Worm (Caenorhabditis elegans) whole organism, L4 larva: ENCODE results near the gene nspc-17.
A peak's percentile ranks its signal among the peaks of the same experiment; 100 is the strongest.

Source experiments
- D1046.2 ChIP-seq: fragments of 200-800 bp; sonication (Bioruptor generic); IDR thresholded peaks from 2 replicates; pipeline ENCODE4 v1.3.6; 2022; ENCODE audit warnings: missing genetic modification characterization, missing compliant biosample characterization
- R02D3.7 ChIP-seq: fragments of 150-350 bp; sonication (generic microtip); optimal IDR thresholded peaks from 3 replicates; lab custom pipeline; 2014; ENCODE audit warnings: missing biosample characterization, missing genetic modification characterization
- ZK337.2 ChIP-seq: fragments of 200-800 bp; sonication (Bioruptor generic); IDR thresholded peaks from 2 replicates; pipeline ENCODE4 v1.3.6; 2022; ENCODE audit warnings: missing genetic modification reagents, missing genetic modification characterization, missing compliant biosample characterization
- aha-1 ChIP-seq: fragments of 150-350 bp; peaks from one replicate; lab custom pipeline; 2014; ENCODE audit warnings: missing biosample characterization, missing genetic modification characterization
- ama-1 ChIP-seq: fragments of 150-350 bp; optimal IDR thresholded peaks from 2 replicates; lab custom pipeline; 2014; ENCODE audit warnings: inconsistent platforms, mixed read lengths
- ceh-32 ChIP-seq: sonication (generic microtip); optimal IDR thresholded peaks from 2 replicates; lab custom pipeline; 2016; ENCODE audit warnings: mild to moderate bottlenecking, missing genetic modification characterization, missing compliant biosample characterization; ENCODE audit not compliant: poor library complexity
- ceh-44 ChIP-seq: fragments of 200-800 bp; sonication (Bioruptor generic); IDR thresholded peaks from 2 replicates; pipeline ENCODE4 v1.3.6; 2022; ENCODE audit warnings: missing genetic modification reagents, missing genetic modification characterization, missing compliant biosample characterization
- ceh-62 ChIP-seq: sonication (generic microtip); optimal IDR thresholded peaks from 2 replicates; lab custom pipeline; 2017; ENCODE audit warnings: missing biosample characterization, missing genetic modification characterization
- cey-2 ChIP-seq: sonication (generic microtip); optimal IDR thresholded peaks from 3 replicates; lab custom pipeline; 2017; ENCODE audit warnings: missing genetic modification characterization, mild to moderate bottlenecking, missing compliant biosample characterization, antibody characterized with exemption, borderline replicate concordance; ENCODE audit not compliant: insufficient read depth
- daf-12 ChIP-seq: fragments of 150-350 bp; optimal IDR thresholded peaks from 2 replicates; lab custom pipeline; 2014; ENCODE audit warnings: missing biosample characterization, missing genetic modification reagents, missing genetic modification characterization
- daf-8 ChIP-seq: fragments of 200-800 bp; sonication (Bioruptor generic); IDR thresholded peaks from 2 replicates; pipeline ENCODE4 v1.3.6; 2022; ENCODE audit warnings: missing genetic modification characterization, missing compliant biosample characterization
- dmd-6 ChIP-seq: fragments of 200-800 bp; sonication (Bioruptor generic); IDR thresholded peaks from 2 replicates; pipeline ENCODE4 v1.3.6; 2022; ENCODE audit warnings: missing genetic modification reagents, missing genetic modification characterization, missing compliant biosample characterization
- dpl-1 ChIP-seq: fragments of 150-350 bp; optimal IDR thresholded peaks from 2 replicates; lab custom pipeline; 2014; ENCODE audit warnings: missing biosample characterization, missing genetic modification reagents, missing genetic modification characterization
- duxl-1 ChIP-seq: sonication (generic microtip); optimal IDR thresholded peaks from 2 replicates; lab custom pipeline; 2016; ENCODE audit warnings: mild to moderate bottlenecking, missing genetic modification characterization, moderate library complexity, missing compliant biosample characterization; ENCODE audit not compliant: poor library complexity
- egl-27 ChIP-seq: sonication (generic microtip); optimal IDR thresholded peaks from 3 replicates; lab custom pipeline; 2017; ENCODE audit warnings: missing biosample characterization, missing genetic modification reagents, missing genetic modification characterization
- fkh-10 ChIP-seq: fragments of 150-350 bp; optimal IDR thresholded peaks from 2 replicates; lab custom pipeline; 2014; ENCODE audit warnings: missing biosample characterization, missing genetic modification reagents, missing genetic modification characterization
- fos-1 ChIP-seq: fragments of 150-350 bp; optimal IDR thresholded peaks from 2 replicates; lab custom pipeline; 2014; ENCODE audit warnings: missing biosample characterization, missing genetic modification characterization
- gei-8 ChIP-seq: fragments of 200-800 bp; sonication (Bioruptor generic); optimal IDR thresholded peaks from 2 replicates; lab custom pipeline; 2018; ENCODE audit warnings: mild to moderate bottlenecking, missing genetic modification characterization, missing compliant biosample characterization
- hif-1 ChIP-seq, 2 experiments: sonication (generic microtip); optimal IDR thresholded peaks; 2 replicates each; lab custom pipeline; 2016 to 2017; ENCODE audit warnings: missing compliant biosample characterization in 2 of 2, missing genetic modification characterization in 2 of 2, missing genetic modification reagents in 2 of 2, missing genotype in 2 of 2, mild to moderate bottlenecking in 1 of 2
- hlh-11 ChIP-seq: fragments of 200-800 bp; sonication (Bioruptor generic); optimal IDR thresholded peaks from 2 replicates; lab custom pipeline; 2018; ENCODE audit warnings: mild to moderate bottlenecking, missing genetic modification characterization, missing compliant biosample characterization
- hlh-30 ChIP-seq: sonication (generic microtip); optimal IDR thresholded peaks from 2 replicates; lab custom pipeline; 2017; ENCODE audit warnings: antibody characterized with exemption, mild to moderate bottlenecking, missing genetic modification characterization, missing compliant biosample characterization; ENCODE audit not compliant: insufficient read depth
- hmg-1.1 ChIP-seq: fragments of 200-800 bp; sonication (Bioruptor generic); IDR thresholded peaks from 2 replicates; pipeline ENCODE4 v1.3.6; 2022; ENCODE audit warnings: missing genetic modification reagents, missing genetic modification characterization, missing compliant biosample characterization
- lin-15B ChIP-seq: fragments of 150-350 bp; sonication (generic microtip); optimal IDR thresholded peaks from 3 replicates; lab custom pipeline; 2014; ENCODE audit warnings: missing biosample characterization, missing genetic modification characterization
- lin-29 ChIP-seq: fragments of 200-800 bp; sonication (Bioruptor generic); IDR thresholded peaks from 2 replicates; pipeline ENCODE4 v1.3.6; 2022; ENCODE audit warnings: missing genetic modification reagents, missing genetic modification characterization, missing compliant biosample characterization
- lin-38 ChIP-seq: fragments of 200-800 bp; sonication (Bioruptor generic); IDR thresholded peaks from 2 replicates; pipeline ENCODE4 v1.3.6; 2022; ENCODE audit warnings: missing genetic modification reagents, missing genetic modification characterization, missing compliant biosample characterization
- lsy-2 ChIP-seq, 2 experiments: fragments of 150-350 bp in 1 of 2; sonication (generic microtip) in 1 of 2; optimal IDR thresholded peaks; 2 replicates each; lab custom pipeline; 2014 to 2017; ENCODE audit warnings: missing biosample characterization in 2 of 2, missing genetic modification characterization in 2 of 2
- madf-5 ChIP-seq, 2 experiments: fragments of 200-800 bp; sonication (Bioruptor generic); IDR thresholded peaks; 2 replicates each; pipeline ENCODE4 v1.3.6; 2022; ENCODE audit warnings: missing compliant biosample characterization in 2 of 2, missing genetic modification characterization in 2 of 2
- mdt-29 ChIP-seq: fragments of 200-800 bp; sonication (Bioruptor generic); IDR thresholded peaks from 2 replicates; pipeline ENCODE4 v1.3.6; 2022; ENCODE audit warnings: missing genetic modification reagents, missing genetic modification characterization, missing compliant biosample characterization
- nhr-102 ChIP-seq: sonication (generic microtip); optimal IDR thresholded peaks from 2 replicates; lab custom pipeline; 2016; ENCODE audit warnings: mild to moderate bottlenecking, missing genetic modification characterization, moderate library complexity, missing compliant biosample characterization
- nhr-11 ChIP-seq: fragments of 150-350 bp; optimal IDR thresholded peaks from 2 replicates; lab custom pipeline; 2014; ENCODE audit warnings: missing biosample characterization, missing genetic modification characterization
- nhr-111 ChIP-seq: fragments of 200-800 bp; sonication (Bioruptor generic); optimal IDR thresholded peaks from 2 replicates; lab custom pipeline; 2018; ENCODE audit warnings: mild to moderate bottlenecking, missing genetic modification characterization, missing compliant biosample characterization
- nhr-237 ChIP-seq: sonication (generic microtip); optimal IDR thresholded peaks from 2 replicates; lab custom pipeline; 2017; ENCODE audit warnings: missing biosample characterization, missing genetic modification characterization
- nhr-41 ChIP-seq: fragments of 200-800 bp; sonication (Bioruptor generic); IDR thresholded peaks from 2 replicates; pipeline ENCODE4 v1.3.6; 2022; ENCODE audit warnings: missing genetic modification reagents, missing genetic modification characterization, missing compliant biosample characterization
- nhr-42 ChIP-seq: fragments of 200-800 bp; sonication (Bioruptor generic); IDR thresholded peaks from 2 replicates; pipeline ENCODE4 v1.3.6; 2022; ENCODE audit warnings: missing genetic modification characterization, missing compliant biosample characterization
- nhr-76 ChIP-seq: fragments of 150-350 bp; optimal IDR thresholded peaks from 2 replicates; lab custom pipeline; 2014; ENCODE audit warnings: missing biosample characterization, missing genetic modification characterization
- nhr-77 ChIP-seq: fragments of 150-350 bp; optimal IDR thresholded peaks from 2 replicates; lab custom pipeline; 2014; ENCODE audit warnings: missing biosample characterization, missing genetic modification characterization
- pha-4 ChIP-seq, 2 experiments: fragments of 150-350 bp in 1 of 2; fragments of 200-800 bp in 1 of 2; sonication (Bioruptor generic) in 1 of 2; IDR thresholded peaks in 1 of 2; optimal IDR thresholded peaks in 1 of 2; 2 replicates each; pipeline versions ENCODE4 v1.3.6 to Lab custom; 2014 to 2022; ENCODE audit warnings: missing genetic modification characterization in 2 of 2, missing genetic modification reagents in 2 of 2, missing biosample characterization in 1 of 2, missing compliant biosample characterization in 1 of 2
- php-3 ChIP-seq: fragments of 200-800 bp; sonication (Bioruptor generic); IDR thresholded peaks from 2 replicates; pipeline ENCODE4 v1.3.6; 2022; ENCODE audit warnings: missing genetic modification reagents, missing genetic modification characterization, missing compliant biosample characterization
- pqm-1 ChIP-seq: sonication (generic microtip); optimal IDR thresholded peaks from 2 replicates; lab custom pipeline; 2017; ENCODE audit warnings: missing biosample characterization, missing genetic modification characterization
- rbr-2 ChIP-seq: sonication (generic microtip); optimal IDR thresholded peaks from 2 replicates; lab custom pipeline; 2016; ENCODE audit warnings: missing genotype, missing genetic modification characterization, missing compliant biosample characterization
- skn-1 ChIP-seq: fragments of 150-350 bp; optimal IDR thresholded peaks from 2 replicates; lab custom pipeline; 2014; ENCODE audit warnings: missing biosample characterization, missing genetic modification characterization
- snpc-1.2 ChIP-seq: fragments of 200-800 bp; sonication (Bioruptor generic); IDR thresholded peaks from 2 replicates; pipeline ENCODE4 v1.3.6; 2022; ENCODE audit warnings: missing genetic modification reagents, missing genetic modification characterization, missing compliant biosample characterization
- unc-130 ChIP-seq: sonication (generic microtip); optimal IDR thresholded peaks from 2 replicates; lab custom pipeline; 2016; ENCODE audit warnings: missing genetic modification reagents, missing genetic modification characterization, missing compliant biosample characterization
- zag-1 ChIP-seq: fragments of 150-350 bp; optimal IDR thresholded peaks from 2 replicates; lab custom pipeline; 2014; ENCODE audit warnings: missing biosample characterization, missing genetic modification characterization
- zfp-3 ChIP-seq: fragments of 200-800 bp; sonication (Bioruptor generic); conservative IDR thresholded peaks from 2 replicates; pipeline ENCODE4 v1.3.6; 2022; ENCODE audit warnings: missing genetic modification reagents, missing genetic modification characterization, missing compliant biosample characterization

nspc-17 gene

DNA sequence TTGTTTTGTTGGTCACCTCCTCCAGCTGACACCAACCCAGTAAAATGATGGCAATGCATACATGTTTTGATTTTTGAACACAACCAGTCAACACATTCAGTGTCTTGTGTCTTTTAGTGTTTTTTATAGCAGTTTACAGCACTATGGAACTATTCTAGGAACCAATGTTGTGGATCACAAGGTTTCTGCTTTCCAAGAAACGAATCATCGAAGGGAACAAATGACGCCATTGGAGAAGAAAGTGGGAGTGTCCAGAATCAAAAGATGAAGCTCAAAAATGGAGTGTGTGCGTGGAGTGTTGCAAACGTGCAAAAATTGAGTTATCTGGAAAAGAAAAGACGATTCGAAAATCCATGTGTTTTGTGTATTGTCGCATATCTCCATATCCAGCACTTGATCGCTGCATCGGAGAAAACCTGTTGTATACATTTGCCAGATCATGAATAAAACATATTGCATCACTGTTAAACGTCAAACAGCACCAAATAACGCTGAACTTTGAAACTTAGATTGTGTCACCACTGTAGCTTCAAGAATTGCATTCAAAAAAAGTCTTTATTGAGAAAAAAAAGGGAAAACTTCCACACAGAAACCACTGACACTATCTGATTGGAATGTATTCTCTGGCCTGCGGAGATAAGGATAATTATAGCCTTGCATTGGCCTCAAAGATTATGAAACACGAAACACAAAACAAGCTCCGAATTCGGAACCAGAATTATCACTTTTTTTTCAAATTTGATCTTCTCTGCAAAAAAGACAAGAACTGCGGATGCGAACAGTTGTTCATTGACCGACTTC is 37.5 kb upstream of the nspc-17 start (continued):
- peak; percentile 97 for TF ChIP-seq nhr-11 (tag; lab: Kevin White, UChicago)
- TF ChIP-seq hlh-11 (tag; lab: Kevin White, UChicago): peak; percentile 39
- TF ChIP-seq hlh-30 (tag; lab: Kevin White, UChicago): peak; percentile 78
- TF ChIP-seq mdt-29 (GFP tag; lab: Robert Waterston, UW): peak; percentile 30; the same call in 1 of the 2 replicates
- TF ChIP-seq nhr-77: peak; percentile 61
- no peak for TF ChIP-seq nhr-102 (tag; lab: Kevin White, UChicago)
- no peak for TF ChIP-seq gei-8 (GFP tag; lab: Kevin White, UChicago)
- no peak for TF ChIP-seq lin-29 (GFP tag; lab: Robert Waterston, UW)

DNA sequence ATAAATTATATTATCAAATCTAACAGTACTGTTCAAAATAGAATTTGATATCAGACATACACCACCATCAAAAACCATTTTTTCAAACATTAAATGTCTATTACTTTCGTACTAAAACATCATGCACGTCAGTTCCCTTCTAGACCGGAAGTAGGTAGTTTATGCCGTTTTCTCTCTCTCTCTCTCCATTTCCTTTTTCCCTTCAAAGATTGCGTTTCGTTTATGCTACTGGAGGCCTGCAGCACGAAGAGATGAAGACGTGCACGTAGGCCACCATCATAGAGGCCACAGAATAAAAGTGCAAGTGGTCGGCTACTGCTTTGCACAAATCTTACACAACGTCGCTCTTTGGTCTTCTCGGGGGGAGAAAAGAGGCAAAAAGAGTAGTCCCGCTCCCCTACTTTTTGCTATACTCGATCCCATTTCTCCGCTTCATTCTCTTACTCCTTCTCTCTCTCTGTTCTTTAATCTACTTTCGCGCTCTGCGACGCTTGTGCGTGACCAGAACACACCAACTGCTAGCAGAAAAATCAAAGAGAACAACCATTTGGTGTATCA is 36.5 kb upstream of the nspc-17 start:
- no peak for TF ChIP-seq nhr-102 (tag; lab: Kevin White, UChicago)
- TF ChIP-seq gei-8 (GFP tag; lab: Kevin White, UChicago): no peak
- no peak for TF ChIP-seq nhr-111 (GFP tag; lab: Kevin White, UChicago)
- no peak for TF ChIP-seq nhr-41 (GFP tag; lab: Robert Waterston, UW)
- TF ChIP-seq lin-15B (tag; lab: Kevin White, UChicago): no peak
- TF ChIP-seq hlh-11 (tag; lab: Kevin White, UChicago): peak; percentile 81
- TF ChIP-seq ceh-62 (tag; lab: Kevin White, UChicago): no peak
- TF ChIP-seq fos-1 (tag; lab: Kevin White, UChicago): no peak
- TF ChIP-seq hlh-30 (tag; lab: Kevin White, UChicago): peak; percentile 80
- TF ChIP-seq zfp-3 (GFP tag; lab: Robert Waterston, UW): no peak
- no peak for TF ChIP-seq nhr-76 (tag; lab: Kevin White, UChicago)
- TF ChIP-seq snpc-1.2 (GFP tag; lab: Robert Waterston, UW): no peak
- no peak for TF ChIP-seq pha-4 (GFP tag; IDR thresholded peaks at IDR 0.05; lab: Robert Waterston, UW)
- peak; percentile 37 for TF ChIP-seq pha-4 (tag; optimal IDR thresholded peaks at IDR 0.05; lab: Kevin White, UChicago)
- TF ChIP-seq fkh-10 (GFP tag; lab: Kevin White, UChicago): peak; percentile 68
- no peak for TF ChIP-seq ZK337.2 (GFP tag; lab: Robert Waterston, UW)
- TF ChIP-seq madf-5 (GFP tag; IDR thresholded peaks at IDR 0.05; lab: Robert Waterston, UW): no peak
- peak; percentile 70; the same call in 1 of the 2 replicates for TF ChIP-seq hmg-1.1 (GFP tag; lab: Robert Waterston, UW)
- TF ChIP-seq lin-38 (GFP tag; lab: Robert Waterston, UW): peak; percentile 29; the same call in 1 of the 2 replicates
- TF ChIP-seq aha-1 (tag; lab: Kevin White, UChicago): peak; percentile 94
- no peak for TF ChIP-seq D1046.2
- TF ChIP-seq egl-27 (tag; lab: Kevin White, UChicago): no peak
- TF ChIP-seq nhr-42 (GFP tag; lab: Robert Waterston, UW): no peak
- peak; percentile 24 for TF ChIP-seq ceh-32 (tag; lab: Kevin White, UChicago)
- no peak; the same call in 1 of the 2 replicates for TF ChIP-seq mdt-29 (GFP tag; lab: Robert Waterston, UW)
- TF ChIP-seq cey-2 (tag; lab: Kevin White, UChicago): no peak
- no peak for TF ChIP-seq ceh-44 (GFP tag; lab: Robert Waterston, UW)
- no peak for TF ChIP-seq nhr-237
- TF ChIP-seq php-3: peak; percentile 82
- TF ChIP-seq R02D3.7: no peak
- TF ChIP-seq hif-1 (tag; optimal IDR thresholded peaks at IDR 0.05; lab: Kevin White, UChicago): peak; percentile 49 to 98
- TF ChIP-seq dpl-1 (GFP tag; lab: Kevin White, UChicago): peak; percentile 10
- TF ChIP-seq skn-1 (tag; lab: Kevin White, UChicago): no peak
- TF ChIP-seq nhr-77: no peak
- no peak for TF ChIP-seq duxl-1 (tag; lab: Kevin White, UChicago)
- TF ChIP-seq daf-8 (GFP tag; lab: Robert Waterston, UW): no peak
- no peak for TF ChIP-seq zag-1 (tag; lab: Kevin White, UChicago)
- TF ChIP-seq unc-130 (GFP tag; lab: Kevin White, UChicago): no peak
- TF ChIP-seq dmd-6 (GFP tag; lab: Robert Waterston, UW): peak; percentile 77; the same call in 1 of the 2 replicates
- peak; percentile 2 for TF ChIP-seq pqm-1 (tag; lab: Kevin White, UChicago)
- TF ChIP-seq ama-1 (lab: Kevin White, UChicago): peak; percentile 40
- TF ChIP-seq lsy-2 (tag; optimal IDR thresholded peaks at IDR 0.05; lab: Kevin White, UChicago): peak; percentile 58 to 70
- TF ChIP-seq rbr-2 (tag; lab: Kevin White, UChicago): peak; percentile 70
- TF ChIP-seq daf-12: no peak
